Worm (Caenorhabditis elegans): ENCODE results near the gene T20B3.14.

T20B3.14 gene

DNA sequence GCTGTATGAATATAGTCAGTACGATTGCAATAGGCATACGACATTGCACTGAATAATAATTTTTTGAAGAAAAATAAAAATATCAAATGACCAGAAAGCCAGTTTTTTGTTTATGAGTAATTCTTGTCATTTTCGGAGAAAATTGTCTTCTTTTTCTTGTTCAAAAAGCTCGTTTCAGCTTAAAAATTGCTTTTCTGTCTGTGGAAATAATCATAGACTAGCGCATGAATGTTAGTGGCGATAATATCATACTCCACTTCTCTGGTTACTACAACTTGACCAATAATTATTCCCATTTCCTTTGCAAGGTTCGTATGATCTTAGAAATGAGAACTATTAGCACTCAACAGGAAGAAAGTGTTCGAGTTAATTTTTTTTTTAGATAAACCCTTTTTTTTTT is 6.4 kb upstream of the T20B3.14 start, which contains the start of gene srh-216:
TSS of gene srh-216 (minus strand) at position 101 of the 400 bp plus-strand sequence.
- TF ChIP-seq T22C8.4 (GFP tag; IDR thresholded peaks at IDR 0.05) = no peak
- TF ChIP-seq tab-1 (GFP tag; IDR thresholded peaks at IDR 0.05) = no peak
- no peak for TF ChIP-seq ref-1 (GFP tag; conservative IDR thresholded peaks at IDR 0.05)

DNA sequence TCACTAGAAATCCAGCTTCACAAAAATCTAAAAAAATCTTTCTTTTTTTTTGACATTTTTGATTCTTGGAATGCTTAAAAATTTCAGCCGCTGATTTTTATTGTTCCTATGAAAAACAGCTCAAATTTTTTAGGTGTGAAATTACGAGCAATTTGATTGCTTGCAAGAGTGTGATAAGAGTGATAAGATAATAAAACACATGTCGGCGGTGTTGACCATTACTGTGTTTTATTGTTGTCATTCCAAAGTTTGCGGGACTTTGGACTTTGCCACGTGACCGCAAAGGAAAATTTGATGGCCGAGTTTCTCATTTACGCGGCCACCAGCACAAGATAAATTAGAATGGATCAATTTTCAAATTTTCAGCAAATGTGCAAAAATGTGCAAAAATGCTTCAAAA is 4.4 kb downstream of the T20B3.14 start:
- no peak for TF ChIP-seq med-1 (GFP tag; optimal IDR thresholded peaks at IDR 0.05; ENCODE audit: insufficient read depth)
- no peak for TF ChIP-seq ref-1 (GFP tag; conservative IDR thresholded peaks at IDR 0.05)
- TF ChIP-seq klf-2 (GFP tag; conservative IDR thresholded peaks at IDR 0.05) = no peak
- TF ChIP-seq ztf-23 (GFP tag; IDR thresholded peaks at IDR 0.05) = no peak
- TF ChIP-seq flt-1 (GFP tag; IDR thresholded peaks at IDR 0.05) = no peak

DNA sequence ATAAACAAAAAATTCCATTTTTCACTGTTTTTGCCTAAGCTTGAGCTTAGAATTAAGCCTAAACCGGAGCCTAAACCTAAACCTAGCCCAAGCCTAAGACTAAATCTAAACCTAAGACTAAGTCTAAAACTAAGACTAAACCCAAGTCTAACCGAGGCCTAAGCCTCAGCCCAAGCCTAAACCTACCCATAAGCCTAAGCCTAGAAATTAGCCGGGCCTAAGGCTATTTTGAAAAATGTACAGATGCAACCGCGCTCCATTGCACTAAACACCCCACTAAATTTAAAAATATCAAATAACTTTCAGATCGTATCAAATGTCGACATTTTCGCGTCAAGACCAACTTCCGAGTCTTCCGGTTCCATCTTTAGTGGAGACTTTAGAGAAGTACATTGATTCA is 5.9 kb downstream of the T20B3.14 start, which contains the start of gene T20B3.1:
TSS of gene T20B3.1 (plus strand) at position 301 of the 400 bp plus-strand sequence.
- TF ChIP-seq cog-1 (tag; optimal IDR thresholded peaks at IDR 0.05) = no peak
- no peak for TF ChIP-seq ref-1 (GFP tag; conservative IDR thresholded peaks at IDR 0.05)
- no peak for TF ChIP-seq flt-1 (GFP tag; IDR thresholded peaks at IDR 0.05)
- no peak for TF ChIP-seq ztf-23 (GFP tag; IDR thresholded peaks at IDR 0.05)
- TF ChIP-seq ztf-29 (GFP tag; IDR thresholded peaks at IDR 0.05) = no peak
- TF ChIP-seq klf-2 (GFP tag; conservative IDR thresholded peaks at IDR 0.05) = no peak
- TF ChIP-seq med-1 (GFP tag; optimal IDR thresholded peaks at IDR 0.05; ENCODE audit: insufficient read depth) = no peak
- no peak for TF ChIP-seq tab-1 (GFP tag; IDR thresholded peaks at IDR 0.05)
- TF ChIP-seq T22C8.4 (GFP tag; IDR thresholded peaks at IDR 0.05) = no peak

DNA sequence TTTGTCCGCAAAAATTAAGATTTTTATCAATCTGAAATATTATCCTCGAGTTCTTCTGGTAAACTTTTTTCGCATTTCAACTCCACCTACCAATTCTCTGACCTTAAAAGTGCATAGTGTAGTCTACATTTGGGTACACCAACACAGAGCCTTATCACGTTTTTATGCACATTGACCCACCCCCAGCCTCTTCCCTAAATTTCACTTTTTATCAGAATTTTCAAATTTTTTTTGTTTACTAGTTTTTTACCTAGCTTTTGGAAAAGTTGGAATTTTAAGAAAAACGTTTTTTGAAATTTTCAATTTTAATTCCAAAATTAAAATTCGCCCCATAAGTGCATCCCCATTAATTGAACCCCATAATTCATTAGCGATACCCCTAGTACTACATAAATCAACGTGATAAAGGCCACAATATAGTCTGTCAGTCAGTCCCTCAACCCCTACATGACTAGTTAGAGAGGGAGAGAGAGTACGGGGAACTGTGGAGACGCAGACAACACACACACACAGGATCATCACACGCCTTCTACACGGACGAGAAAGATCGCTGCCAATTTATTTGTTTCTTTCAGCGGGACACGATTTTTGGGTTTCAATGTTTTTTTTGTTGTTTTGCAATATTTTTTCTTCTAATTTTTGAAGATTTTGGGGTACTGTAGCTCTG is 6.4 kb downstream of the T20B3.14 start:
- TF ChIP-seq med-1 (GFP tag; optimal IDR thresholded peaks at IDR 0.05; ENCODE audit: insufficient read depth) (no peak), flt-1 (GFP tag; IDR thresholded peaks at IDR 0.05) (no peak), T22C8.4 (GFP tag; IDR thresholded peaks at IDR 0.05) (no peak), ref-1 (GFP tag; conservative IDR thresholded peaks at IDR 0.05) (no peak), klf-2 (GFP tag; conservative IDR thresholded peaks at IDR 0.05) (no peak), tab-1 (GFP tag; IDR thresholded peaks at IDR 0.05) (no peak), cog-1 (tag; optimal IDR thresholded peaks at IDR 0.05) (no peak), ztf-23 (GFP tag; IDR thresholded peaks at IDR 0.05) (no peak), ztf-29 (GFP tag; IDR thresholded peaks at IDR 0.05) (no peak)

DNA sequence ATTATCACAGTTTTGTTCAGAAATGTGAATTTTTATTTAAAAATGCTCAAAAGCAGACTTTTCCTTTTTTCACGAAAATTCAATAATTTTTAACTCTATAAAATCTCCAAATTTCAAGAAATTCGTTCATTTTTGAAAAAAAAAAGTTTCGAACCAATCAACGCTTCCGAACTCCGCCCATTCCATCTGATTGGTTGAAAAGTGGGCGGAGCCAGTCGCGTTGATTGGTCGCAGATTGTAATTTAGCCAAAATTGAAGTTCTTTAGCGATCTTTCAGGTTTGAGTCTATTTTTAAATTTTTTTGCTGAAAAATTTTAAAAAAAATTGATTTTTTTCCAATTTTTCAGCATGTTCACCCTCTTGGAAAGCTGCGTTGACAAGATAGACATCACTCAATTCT is 8.7 kb downstream of the T20B3.14 start:
- TF ChIP-seq ztf-23 (GFP tag; IDR thresholded peaks at IDR 0.05) = no peak
- no peak for TF ChIP-seq T22C8.4 (GFP tag; IDR thresholded peaks at IDR 0.05)
- no peak for TF ChIP-seq klf-2 (GFP tag; conservative IDR thresholded peaks at IDR 0.05)
- TF ChIP-seq ref-1 (GFP tag; conservative IDR thresholded peaks at IDR 0.05) = no peak

DNA sequence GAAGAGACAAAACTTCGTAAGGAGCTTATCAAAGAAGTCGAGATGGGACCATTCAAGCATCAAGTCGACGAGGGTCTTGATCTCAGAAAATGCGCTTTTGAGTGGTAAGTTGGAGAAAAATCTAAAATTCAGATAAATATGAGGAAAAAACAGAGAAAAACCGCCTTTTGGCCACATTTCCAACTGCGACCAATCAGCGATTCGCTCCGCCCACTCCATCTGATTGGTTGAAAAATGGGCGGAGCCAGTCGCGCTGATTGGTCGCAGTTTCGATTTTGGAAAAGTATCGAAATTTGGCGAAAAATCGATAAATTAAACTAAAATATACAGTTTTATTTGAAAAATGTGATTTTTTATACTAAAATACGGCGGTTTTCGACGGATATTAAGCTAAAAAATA is 9.3 kb downstream of the T20B3.14 start:
- TF ChIP-seq flt-1 (GFP tag; IDR thresholded peaks at IDR 0.05) (no peak), tab-1 (GFP tag; IDR thresholded peaks at IDR 0.05) (no peak), klf-2 (GFP tag; conservative IDR thresholded peaks at IDR 0.05) (no peak), med-1 (GFP tag; optimal IDR thresholded peaks at IDR 0.05; ENCODE audit: insufficient read depth) (no peak), ref-1 (GFP tag; conservative IDR thresholded peaks at IDR 0.05) (no peak), T22C8.4 (GFP tag; IDR thresholded peaks at IDR 0.05) (no peak)

DNA sequence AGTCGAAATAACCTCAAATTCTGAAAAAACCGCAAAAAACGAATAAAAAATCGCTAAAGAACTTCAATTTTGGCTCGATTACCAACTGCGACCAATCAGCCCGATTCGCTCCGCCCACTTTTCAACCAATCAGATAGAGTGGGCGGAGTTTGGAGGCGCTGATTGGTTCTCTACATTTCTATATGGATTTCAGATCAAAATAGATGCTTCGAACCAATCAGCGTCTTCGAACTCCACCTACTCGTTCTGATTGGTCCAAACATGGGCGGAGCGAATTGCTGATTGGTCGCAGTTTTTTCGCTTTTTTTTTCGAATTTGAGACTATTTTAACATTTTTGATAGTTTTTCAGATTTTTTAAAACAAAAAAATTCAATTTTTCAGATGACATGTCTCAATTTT is 13.0 kb downstream of the T20B3.14 start:
- no peak for TF ChIP-seq med-1 (GFP tag; optimal IDR thresholded peaks at IDR 0.05; ENCODE audit: insufficient read depth)
- no peak for TF ChIP-seq cog-1 (tag; optimal IDR thresholded peaks at IDR 0.05)
- TF ChIP-seq klf-2 (GFP tag; conservative IDR thresholded peaks at IDR 0.05) = no peak
- TF ChIP-seq ztf-29 (GFP tag; IDR thresholded peaks at IDR 0.05) = no peak
- TF ChIP-seq T22C8.4 (GFP tag; IDR thresholded peaks at IDR 0.05) = no peak
- no peak for TF ChIP-seq flt-1 (GFP tag; IDR thresholded peaks at IDR 0.05)
- no peak for TF ChIP-seq ref-1 (GFP tag; conservative IDR thresholded peaks at IDR 0.05)
- no peak for TF ChIP-seq ztf-23 (GFP tag; IDR thresholded peaks at IDR 0.05)
- no peak for TF ChIP-seq tab-1 (GFP tag; IDR thresholded peaks at IDR 0.05)

DNA sequence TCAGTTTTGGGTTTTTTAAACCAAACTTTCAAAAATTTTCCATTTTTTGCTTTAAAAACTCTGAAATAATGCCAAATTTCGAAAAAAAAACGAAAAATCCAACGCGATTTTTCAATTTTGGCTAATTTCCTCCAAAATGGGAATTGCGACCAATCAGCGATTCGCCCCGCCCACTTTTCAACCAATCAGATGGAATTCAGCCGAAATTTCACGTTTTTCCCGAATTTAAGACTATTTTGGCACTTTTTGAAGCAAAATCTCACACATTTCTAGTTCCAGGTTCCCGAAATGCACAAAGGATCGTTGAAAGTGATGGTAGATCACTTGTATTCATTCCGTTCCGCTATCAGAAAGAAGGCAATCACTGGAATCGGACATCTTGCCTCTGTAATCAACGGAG is 16.3 kb downstream of the T20B3.14 start:
- TF ChIP-seq ztf-29 (GFP tag; IDR thresholded peaks at IDR 0.05) (no peak), ref-1 (GFP tag; conservative IDR thresholded peaks at IDR 0.05) (no peak), klf-2 (GFP tag; conservative IDR thresholded peaks at IDR 0.05) (no peak), T22C8.4 (GFP tag; IDR thresholded peaks at IDR 0.05) (no peak), flt-1 (GFP tag; IDR thresholded peaks at IDR 0.05) (no peak), tab-1 (GFP tag; IDR thresholded peaks at IDR 0.05) (no peak), cog-1 (tag; optimal IDR thresholded peaks at IDR 0.05) (no peak), ztf-23 (GFP tag; IDR thresholded peaks at IDR 0.05) (no peak), med-1 (GFP tag; optimal IDR thresholded peaks at IDR 0.05; ENCODE audit: insufficient read depth) (no peak)

DNA sequence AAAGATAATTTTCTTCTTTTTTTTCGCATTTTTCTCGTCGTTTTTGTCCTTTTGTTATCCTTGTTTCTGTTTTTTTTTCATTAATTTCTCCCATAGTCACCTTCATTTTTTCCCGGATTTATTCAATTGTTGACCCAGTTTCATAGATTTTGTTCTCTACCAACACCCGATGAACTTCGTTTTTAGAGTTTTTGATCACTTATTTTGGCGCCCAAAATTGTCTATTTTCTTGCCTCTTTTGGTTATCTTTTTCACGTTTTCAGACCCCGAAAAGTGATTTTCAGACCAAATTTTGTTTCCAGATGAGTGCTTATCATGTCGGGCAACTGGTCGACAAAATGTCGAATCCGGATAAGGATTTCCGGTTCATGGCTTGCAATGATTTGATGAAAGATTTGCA is 18.5 kb downstream of the T20B3.14 start, which contains the start of gene cand-1:
TSS of gene cand-1 (plus strand) at position 301 of the 400 bp plus-strand sequence.
- TF ChIP-seq tab-1 (GFP tag; IDR thresholded peaks at IDR 0.05) (no peak), T22C8.4 (GFP tag; IDR thresholded peaks at IDR 0.05) (no peak), ztf-29 (GFP tag; IDR thresholded peaks at IDR 0.05) (no peak), flt-1 (GFP tag; IDR thresholded peaks at IDR 0.05) (no peak), med-1 (GFP tag; optimal IDR thresholded peaks at IDR 0.05; ENCODE audit: insufficient read depth) (no peak), ref-1 (GFP tag; conservative IDR thresholded peaks at IDR 0.05) (no peak), cog-1 (tag; optimal IDR thresholded peaks at IDR 0.05) (no peak), ztf-23 (GFP tag; IDR thresholded peaks at IDR 0.05) (no peak), klf-2 (GFP tag; conservative IDR thresholded peaks at IDR 0.05) (no peak)

DNA sequence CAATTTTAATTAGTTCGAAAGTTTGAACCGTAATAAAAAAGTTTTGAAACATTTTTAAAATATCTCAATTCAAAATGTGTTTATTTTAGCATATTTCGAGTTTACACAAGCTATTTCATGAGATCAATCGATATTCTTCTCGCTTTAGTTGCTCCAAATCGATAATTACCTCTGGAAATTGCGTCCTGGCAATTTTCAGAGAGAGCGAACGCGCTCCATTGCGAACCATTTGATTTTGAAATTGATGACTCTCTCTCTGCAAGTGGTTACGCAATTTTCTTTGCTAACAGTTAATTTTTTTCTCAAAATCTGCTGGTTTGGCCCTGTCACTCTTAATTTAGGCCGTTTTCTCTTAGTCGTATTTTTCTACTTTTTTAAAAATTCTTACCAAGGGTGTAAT is 20.6 kb downstream of the T20B3.14 start:
- TF ChIP-seq med-1 (GFP tag; optimal IDR thresholded peaks at IDR 0.05; ENCODE audit: insufficient read depth) (no peak), ref-1 (GFP tag; conservative IDR thresholded peaks at IDR 0.05) (no peak), flt-1 (GFP tag; IDR thresholded peaks at IDR 0.05) (no peak), ztf-23 (GFP tag; IDR thresholded peaks at IDR 0.05) (no peak), ztf-29 (GFP tag; IDR thresholded peaks at IDR 0.05) (no peak), T22C8.4 (GFP tag; IDR thresholded peaks at IDR 0.05) (no peak), klf-2 (GFP tag; conservative IDR thresholded peaks at IDR 0.05) (no peak), cog-1 (tag; optimal IDR thresholded peaks at IDR 0.05) (no peak), tab-1 (GFP tag; IDR thresholded peaks at IDR 0.05) (no peak)
